Worm (Caenorhabditis elegans) whole organism, mixed stage, embryonic: ENCODE results near the gene mrpl-12.

ENCODE experiments used
- blmp-1 ChIP-seq: fragments of 150-350 bp; optimal IDR thresholded peaks from 2 replicates; lab custom pipeline; 2014; ENCODE audit warnings: missing biosample characterization, missing genetic modification characterization
- mab-5 ChIP-seq: fragments of 150-350 bp; optimal IDR thresholded peaks from 2 replicates; lab custom pipeline; 2014; ENCODE audit warnings: missing biosample characterization, missing genetic modification characterization
- nhr-28 ChIP-seq: fragments of 150-350 bp; optimal IDR thresholded peaks from 2 replicates; lab custom pipeline; 2014; ENCODE audit warnings: missing biosample characterization, missing genetic modification characterization
- snpc-4 ChIP-seq: fragments of 150-350 bp; optimal IDR thresholded peaks from 2 replicates; lab custom pipeline; 2014; ENCODE audit warnings: missing biosample characterization, missing genetic modification characterization

DNA sequence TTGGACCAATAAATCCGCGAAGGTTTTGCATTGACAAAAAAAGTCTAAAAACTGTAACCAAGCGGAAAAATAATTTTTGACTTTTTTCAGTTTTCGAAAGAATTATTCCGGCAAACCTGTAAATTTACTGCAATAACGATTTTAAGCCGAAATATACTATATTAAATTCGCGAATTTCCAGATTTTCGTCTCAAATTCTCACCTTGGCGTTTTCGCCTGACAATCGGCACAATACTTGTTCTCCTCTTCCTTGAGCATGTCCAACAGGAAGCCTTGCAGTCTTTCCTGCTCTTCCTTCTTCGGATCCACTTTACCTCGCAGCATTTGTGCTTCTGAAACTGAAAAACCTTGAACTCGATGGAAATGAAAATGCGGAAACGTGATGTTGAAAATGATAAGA lies 31.9 kb downstream of the mrpl-12 start, which contains the start of gene smap-1:
- TF ChIP-seq mab-5, result no peak
- TF ChIP-seq nhr-28, result no peak
- no peak for TF ChIP-seq snpc-4
- no peak for TF ChIP-seq blmp-1 (tag; lab: Kevin White, UChicago)
